Worm (Caenorhabditis elegans) whole organism, L1 larva: ENCODE results near the gene F56D6.19.

Experiments used
- C04F5.9 ChIP-seq: sonication (generic microtip); optimal IDR thresholded peaks from 2 replicates; lab custom pipeline; 2016; ENCODE audit warnings: missing genetic modification characterization, missing compliant biosample characterization
- C34B4.2 ChIP-seq: sonication (generic microtip); optimal IDR thresholded peaks from 2 replicates; lab custom pipeline; 2017; ENCODE audit warnings: mild to moderate bottlenecking, missing genetic modification characterization, missing compliant biosample characterization
- F16B12.6 ChIP-seq: fragments of 150-350 bp; optimal IDR thresholded peaks from 2 replicates; lab custom pipeline; 2014; ENCODE audit warnings: missing biosample characterization, missing genetic modification characterization
- Y116A8C.19 ChIP-seq: sonication (generic microtip); optimal IDR thresholded peaks from 2 replicates; lab custom pipeline; 2016; ENCODE audit warnings: missing compliant biosample characterization, missing genetic modification characterization, borderline replicate concordance
- aly-2 ChIP-seq: fragments of 150-350 bp; optimal IDR thresholded peaks from 2 replicates; lab custom pipeline; 2014; ENCODE audit warnings: missing biosample characterization, missing genetic modification characterization
- ceh-63 ChIP-seq: fragments of 200-800 bp; sonication (Bioruptor generic); optimal IDR thresholded peaks from 2 replicates; lab custom pipeline; 2018; ENCODE audit warnings: mild to moderate bottlenecking, missing genetic modification characterization, missing compliant biosample characterization
- ceh-8 ChIP-seq: fragments of 200-800 bp; sonication (Bioruptor generic); optimal IDR thresholded peaks from 2 replicates; lab custom pipeline; 2018; ENCODE audit warnings: mild to moderate bottlenecking, missing genetic modification characterization, moderate library complexity, missing compliant biosample characterization
- ceh-82 ChIP-seq, 3 experiments: fragments of 150-350 bp in 1 of 3; sonication (generic microtip) in 2 of 3; optimal IDR thresholded peaks; 2 replicates each; lab custom pipeline; 2014 to 2017; ENCODE audit warnings: missing biosample characterization in 3 of 3, missing genetic modification characterization in 3 of 3
- ceh-90 ChIP-seq: sonication (generic microtip); optimal IDR thresholded peaks from 2 replicates; lab custom pipeline; 2016; ENCODE audit warnings: missing genetic modification characterization, missing compliant biosample characterization
- ces-1 ChIP-seq: fragments of 150-350 bp; optimal IDR thresholded peaks from 2 replicates; lab custom pipeline; 2014; ENCODE audit warnings: missing biosample characterization, missing genetic modification reagents, missing genetic modification characterization
- dsc-1 ChIP-seq: sonication (generic microtip); optimal IDR thresholded peaks from 2 replicates; lab custom pipeline; 2016; ENCODE audit warnings: mild to moderate bottlenecking, missing genetic modification characterization, missing compliant biosample characterization
- egl-27 ChIP-seq, 2 experiments: fragments of 150-350 bp in 1 of 2; sonication (generic microtip); optimal IDR thresholded peaks; 3 replicates each; lab custom pipeline; 2017 to 2018; ENCODE audit warnings: missing biosample characterization in 2 of 2, missing genetic modification characterization in 2 of 2, missing genetic modification reagents in 2 of 2
- elt-2 ChIP-seq: sonication (generic microtip); optimal IDR thresholded peaks from 2 replicates; lab custom pipeline; 2016; ENCODE audit warnings: missing genetic modification characterization, mild to moderate bottlenecking, inconsistent platforms, missing compliant biosample characterization, missing genetic modification reagents
- ets-5 ChIP-seq: fragments of 200-800 bp; sonication (Bioruptor generic); IDR thresholded peaks from 2 replicates; pipeline ENCODE4 v1.3.6; 2022; ENCODE audit warnings: missing genetic modification characterization, missing compliant biosample characterization
- fkh-10 ChIP-seq: sonication (generic microtip); optimal IDR thresholded peaks from 2 replicates; lab custom pipeline; 2017; ENCODE audit warnings: missing biosample characterization, missing genetic modification reagents, missing genetic modification characterization
- fkh-8 ChIP-seq: sonication (generic microtip); optimal IDR thresholded peaks from 2 replicates; lab custom pipeline; 2016; ENCODE audit warnings: mild to moderate bottlenecking, missing genetic modification characterization, missing compliant biosample characterization
- hlh-17 ChIP-seq: fragments of 200-800 bp; sonication (Bioruptor generic); optimal IDR thresholded peaks from 2 replicates; lab custom pipeline; 2018; ENCODE audit warnings: missing genetic modification characterization, mild to moderate bottlenecking, missing compliant biosample characterization, moderate library complexity, borderline replicate concordance
- hlh-4 ChIP-seq: sonication (generic microtip); optimal IDR thresholded peaks from 2 replicates; lab custom pipeline; 2016; ENCODE audit warnings: mild to moderate bottlenecking, missing genetic modification characterization, missing compliant biosample characterization
- hpl-2 ChIP-seq: fragments of 150-350 bp; optimal IDR thresholded peaks from 2 replicates; lab custom pipeline; 2014; ENCODE audit warnings: missing biosample characterization, missing genetic modification reagents, missing genetic modification characterization
- irx-1 ChIP-seq: sonication (generic microtip); optimal IDR thresholded peaks from 2 replicates; lab custom pipeline; 2016; ENCODE audit warnings: missing genetic modification characterization, missing compliant biosample characterization
- isw-1 ChIP-seq: fragments of 200-800 bp; sonication (Bioruptor generic); IDR thresholded peaks from 2 replicates; pipeline ENCODE4 v1.3.6; 2022; ENCODE audit warnings: missing genetic modification characterization, missing compliant biosample characterization
- lin-39 ChIP-seq: fragments of 150-350 bp; optimal IDR thresholded peaks from 2 replicates; lab custom pipeline; 2014; ENCODE audit warnings: missing biosample characterization, missing genetic modification reagents, missing genetic modification characterization
- mab-9 ChIP-seq: fragments of 200-800 bp; sonication (Bioruptor generic); IDR thresholded peaks from 2 replicates; pipeline ENCODE4 v1.3.6; 2022; ENCODE audit warnings: missing genetic modification reagents, missing genetic modification characterization, missing compliant biosample characterization
- nhr-11 ChIP-seq: fragments of 150-350 bp; optimal IDR thresholded peaks from 2 replicates; lab custom pipeline; 2014; ENCODE audit warnings: missing biosample characterization, missing genetic modification characterization
- nhr-12 ChIP-seq: sonication (generic microtip); optimal IDR thresholded peaks from 2 replicates; lab custom pipeline; 2017; ENCODE audit warnings: missing biosample characterization, missing genetic modification characterization
- nhr-20 ChIP-seq: sonication (generic microtip); optimal IDR thresholded peaks from 2 replicates; lab custom pipeline; 2016; ENCODE audit warnings: mild to moderate bottlenecking, missing genetic modification characterization, missing compliant biosample characterization
- nhr-237 ChIP-seq: fragments of 150-350 bp; optimal IDR thresholded peaks from 2 replicates; lab custom pipeline; 2014; ENCODE audit warnings: missing biosample characterization, missing genetic modification characterization
- nhr-28 ChIP-seq: fragments of 150-350 bp; optimal IDR thresholded peaks from 2 replicates; lab custom pipeline; 2014; ENCODE audit warnings: missing biosample characterization, missing genetic modification characterization
- nhr-76 ChIP-seq: sonication (generic microtip); optimal IDR thresholded peaks from 2 replicates; lab custom pipeline; 2017; ENCODE audit warnings: missing biosample characterization, missing genetic modification characterization
- nhr-77 ChIP-seq: fragments of 150-350 bp; optimal IDR thresholded peaks from 2 replicates; lab custom pipeline; 2014; ENCODE audit warnings: missing biosample characterization, missing genetic modification characterization
- nhr-85 ChIP-seq: sonication (generic microtip); peaks from one replicate; lab custom pipeline; 2016; ENCODE audit warnings: missing genetic modification characterization, inconsistent platforms, missing compliant biosample characterization
- pax-3 ChIP-seq: fragments of 200-800 bp; sonication (Bioruptor generic); optimal IDR thresholded peaks from 2 replicates; lab custom pipeline; 2018; ENCODE audit warnings: mild to moderate bottlenecking, missing genetic modification characterization, moderate library complexity, missing compliant biosample characterization
- rnt-1 ChIP-seq: sonication (generic microtip); optimal IDR thresholded peaks from 2 replicates; lab custom pipeline; 2016; ENCODE audit warnings: mild to moderate bottlenecking, missing genetic modification characterization, moderate library complexity, missing compliant biosample characterization
- snu-23 ChIP-seq: sonication (generic microtip); optimal IDR thresholded peaks from 2 replicates; lab custom pipeline; 2016; ENCODE audit warnings: missing genetic modification characterization, missing compliant biosample characterization
- sox-4 ChIP-seq: sonication (generic microtip); optimal IDR thresholded peaks from 2 replicates; lab custom pipeline; 2016; ENCODE audit warnings: missing genetic modification characterization, missing compliant biosample characterization
- swsn-7 ChIP-seq: sonication (generic microtip); optimal IDR thresholded peaks from 2 replicates; lab custom pipeline; 2016; ENCODE audit warnings: missing genetic modification characterization, missing compliant biosample characterization
- tbx-2 ChIP-seq: sonication (generic microtip); optimal IDR thresholded peaks from 2 replicates; lab custom pipeline; 2016; ENCODE audit warnings: missing genetic modification characterization, missing compliant biosample characterization
- vab-15 ChIP-seq: sonication (generic microtip); optimal IDR thresholded peaks from 2 replicates; lab custom pipeline; 2017; ENCODE audit warnings: missing genotype, mild to moderate bottlenecking, missing genetic modification characterization, missing compliant biosample characterization
- xbp-1 ChIP-seq: sonication (generic microtip); optimal IDR thresholded peaks from 2 replicates; lab custom pipeline; 2016; ENCODE audit warnings: missing genetic modification characterization, missing compliant biosample characterization
- ztf-11 ChIP-seq, 2 experiments: sonication (generic microtip); optimal IDR thresholded peaks; 2 replicates each; lab custom pipeline; 2016 to 2017; ENCODE audit warnings: missing genetic modification characterization in 2 of 2, missing biosample characterization in 1 of 2, missing compliant biosample characterization in 1 of 2
- ztf-4 ChIP-seq: fragments of 150-350 bp; optimal IDR thresholded peaks from 2 replicates; lab custom pipeline; 2014; ENCODE audit warnings: missing biosample characterization, missing genetic modification characterization

The F56D6.19 gene

DNA sequence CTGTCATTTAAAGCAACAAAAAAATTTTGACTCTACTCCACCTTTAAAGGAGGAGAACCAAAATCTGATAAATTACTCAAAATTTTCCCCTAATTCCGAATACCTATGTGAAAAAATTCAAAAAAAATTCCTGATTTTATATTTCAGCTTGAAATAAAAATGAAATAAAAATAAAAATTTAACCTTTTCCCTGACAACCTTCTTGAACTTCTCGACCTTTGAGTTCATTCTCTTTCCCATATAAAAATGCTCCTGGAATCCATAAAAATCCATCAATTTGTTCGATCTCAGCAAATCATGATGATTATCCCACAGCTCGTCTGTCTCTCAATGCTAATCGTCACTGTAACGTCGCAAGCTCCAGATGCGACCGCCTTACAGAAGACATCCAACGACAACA, 11.6 kb upstream of the F56D6.19 start, which contains the start of gene F56D6.6:
Gene F56D6.6 (plus strand): TSS at position 301 of the 400 bp plus-strand sequence.
- no peak for TF ChIP-seq egl-27 (tag; optimal IDR thresholded peaks at IDR 0.05; lab: Kevin White, UChicago)
- no peak for TF ChIP-seq nhr-77 (tag; lab: Kevin White, UChicago)
- no peak for TF ChIP-seq nhr-12 (tag; lab: Kevin White, UChicago)
- TF ChIP-seq hpl-2 (GFP tag; lab: Kevin White, UChicago), result no peak
- TF ChIP-seq vab-15 (tag; lab: Kevin White, UChicago), result no peak
- TF ChIP-seq nhr-28, result no peak
- TF ChIP-seq ceh-8 (GFP tag; lab: Kevin White, UChicago), result no peak

DNA sequence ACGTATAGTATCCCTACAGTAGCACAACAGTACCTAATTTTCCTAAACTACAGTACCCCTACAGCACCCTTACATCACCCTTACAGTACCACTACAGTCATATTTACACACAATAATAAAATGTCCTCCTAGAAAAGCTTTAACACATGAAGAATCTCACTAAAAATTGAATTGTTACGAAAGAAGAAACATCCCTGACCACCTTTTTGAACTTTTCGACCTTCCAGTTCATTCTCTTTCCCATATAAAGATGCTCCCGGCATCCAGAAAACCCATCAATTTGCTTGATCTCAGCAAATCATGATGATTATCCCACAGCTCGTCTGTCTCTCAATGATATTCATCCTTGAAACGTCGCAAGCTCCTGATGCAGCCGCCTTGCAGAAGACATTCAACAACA, 9.9 kb upstream of the F56D6.19 start, which contains the start of gene F56D6.21:
Gene F56D6.21 (plus strand): TSS at position 301 of the 400 bp plus-strand sequence.
- no peak for TF ChIP-seq ets-5 (GFP tag; lab: Robert Waterston, UW)

DNA sequence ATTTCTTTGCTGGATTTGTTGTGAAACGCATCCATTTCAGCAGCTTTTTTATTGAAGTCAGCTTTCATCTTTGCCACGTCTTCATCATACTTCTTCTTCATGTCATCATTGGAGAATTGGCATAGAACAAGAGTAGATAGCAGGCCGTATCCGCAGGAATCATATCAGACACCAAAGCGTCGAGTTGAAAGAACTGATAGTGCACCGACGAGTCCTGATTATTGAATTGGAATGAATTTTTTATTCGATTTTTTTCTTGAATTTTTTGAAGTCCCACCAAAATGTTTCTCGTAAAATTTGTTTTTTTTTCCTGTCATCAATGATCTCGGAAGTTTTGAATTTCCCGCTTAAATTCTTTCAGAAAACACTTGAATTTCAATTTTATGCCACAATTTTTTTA, 8.2 kb upstream of the F56D6.19 start, which contains the start of gene F56D6.11:
Gene F56D6.11 (minus strand): TSS at position 101 of the 400 bp plus-strand sequence.
- no peak for TF ChIP-seq tbx-2 (tag; lab: Kevin White, UChicago)
- TF ChIP-seq nhr-76 (tag; lab: Kevin White, UChicago), result no peak
- no peak for TF ChIP-seq Y116A8C.19 (tag; lab: Kevin White, UChicago)
- TF ChIP-seq F16B12.6, result no peak
- no peak for TF ChIP-seq hlh-17 (GFP tag; lab: Kevin White, UChicago)
- TF ChIP-seq hlh-4, result no peak
- no peak for TF ChIP-seq fkh-10
- TF ChIP-seq nhr-11 (tag; lab: Kevin White, UChicago), result no peak
- TF ChIP-seq isw-1 (GFP tag; lab: Robert Waterston, UW), result no peak
- TF ChIP-seq fkh-8 (tag; lab: Kevin White, UChicago), result no peak
- TF ChIP-seq egl-27 (tag; optimal IDR thresholded peaks at IDR 0.05; lab: Kevin White, UChicago), result no peak
- no peak for TF ChIP-seq nhr-85 (tag; lab: Kevin White, UChicago)
- TF ChIP-seq C34B4.2 (tag; lab: Kevin White, UChicago), result no peak
- no peak for TF ChIP-seq sox-4 (tag; lab: Kevin White, UChicago)
- TF ChIP-seq aly-2, result no peak
- TF ChIP-seq C04F5.9, result no peak
- TF ChIP-seq ztf-11 (tag; optimal IDR thresholded peaks at IDR 0.05; lab: Kevin White, UChicago), result no peak
- no peak for TF ChIP-seq snu-23 (GFP tag; lab: Kevin White, UChicago)
- TF ChIP-seq ceh-82 (tag; optimal IDR thresholded peaks at IDR 0.05; lab: Kevin White, UChicago), result no peak
- TF ChIP-seq rnt-1 (tag; lab: Kevin White, UChicago), result no peak

DNA sequence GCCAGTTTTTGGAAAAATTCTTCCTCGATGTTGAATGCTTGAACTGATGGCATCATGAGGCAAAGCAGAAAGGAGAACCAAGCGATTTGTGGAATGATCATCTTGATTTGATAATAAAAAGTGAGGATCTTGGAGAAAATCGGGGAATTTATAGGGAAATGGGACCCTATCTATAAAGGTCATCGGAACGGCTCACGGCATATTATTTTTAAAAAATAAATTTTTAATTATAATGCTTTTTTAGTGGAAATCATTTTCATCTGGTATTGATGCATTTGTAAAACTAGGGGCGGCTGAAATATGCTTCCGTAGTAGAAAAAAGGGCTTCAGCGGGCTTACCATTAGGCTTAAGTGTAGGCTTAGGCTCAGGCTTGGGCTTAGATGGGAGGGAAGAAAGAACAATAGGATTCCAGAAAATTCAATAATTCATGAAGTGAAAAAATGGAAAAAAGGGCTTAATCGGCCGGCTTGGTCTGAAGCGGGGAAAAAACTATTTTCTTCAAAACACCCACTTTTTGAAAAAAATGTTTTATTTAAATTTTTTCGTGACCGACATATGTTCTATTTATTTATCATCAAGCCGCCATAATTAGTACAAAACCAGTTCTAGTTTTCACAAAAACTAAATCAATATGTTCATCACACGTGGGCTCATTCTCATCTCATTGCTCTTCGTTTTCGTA, 6.9 kb upstream of the F56D6.19 start, which contains the start of the genes F56D6.22 and F56D6.12:
Gene F56D6.22 (minus strand): TSS at position 101 of the 683 bp plus-strand sequence.
Gene F56D6.12 (plus strand): TSS at position 633 of the 683 bp plus-strand sequence.
- TF ChIP-seq irx-1 (tag; lab: Kevin White, UChicago), result no peak
- TF ChIP-seq lin-39 (tag; lab: Kevin White, UChicago), result no peak
- no peak for TF ChIP-seq ztf-4 (tag; lab: Kevin White, UChicago)
- no peak for TF ChIP-seq nhr-11 (tag; lab: Kevin White, UChicago)
- no peak for TF ChIP-seq nhr-237
- no peak for TF ChIP-seq nhr-77 (tag; lab: Kevin White, UChicago)
- no peak for TF ChIP-seq Y116A8C.19 (tag; lab: Kevin White, UChicago)
- no peak for TF ChIP-seq ces-1 (GFP tag; lab: Kevin White, UChicago)
- TF ChIP-seq xbp-1 (tag; lab: Kevin White, UChicago), result no peak
- TF ChIP-seq nhr-20, result no peak
- no peak for TF ChIP-seq swsn-7
- TF ChIP-seq dsc-1 (tag; lab: Kevin White, UChicago), result no peak
- TF ChIP-seq ceh-90 (tag; lab: Kevin White, UChicago), result no peak
- TF ChIP-seq ceh-63 (GFP tag; lab: Kevin White, UChicago), result no peak
- TF ChIP-seq mab-9 (GFP tag; lab: Robert Waterston, UW), result no peak
- no peak for TF ChIP-seq elt-2
- no peak for TF ChIP-seq aly-2
- no peak for TF ChIP-seq pax-3 (tag; lab: Kevin White, UChicago)
- TF ChIP-seq fkh-8 (tag; lab: Kevin White, UChicago), result no peak
- TF ChIP-seq, all 84 proteins: peak for 0
